Worm (Caenorhabditis elegans) whole organism, midembryonic: ENCODE results near the gene F36G9.7.
"Not testable (repeated sequence)": the region's sequence is repeated elsewhere in the genome, so short reads cannot be mapped to it uniquely, and the experiment has no call there.

Experiments
- T22C8.4 ChIP-seq: fragments of 200-800 bp; sonication (Bioruptor generic); IDR thresholded peaks from 2 replicates; pipeline ENCODE4 v1.3.6; 2022; ENCODE audit warnings: missing genetic modification characterization, missing compliant biosample characterization
- cog-1 ChIP-seq: sonication (generic microtip); optimal IDR thresholded peaks from 2 replicates; lab custom pipeline; 2016; ENCODE audit warnings: missing genetic modification characterization, missing compliant biosample characterization
- flt-1 ChIP-seq: fragments of 200-800 bp; sonication (Bioruptor generic); IDR thresholded peaks from 2 replicates; pipeline ENCODE4 v1.3.6; 2022; ENCODE audit warnings: missing genetic modification characterization, missing compliant biosample characterization
- klf-2 ChIP-seq: fragments of 200-800 bp; sonication (Bioruptor generic); conservative IDR thresholded peaks from 2 replicates; pipeline ENCODE4 v1.3.6; 2022; ENCODE audit warnings: missing genetic modification reagents, missing genetic modification characterization, missing compliant biosample characterization
- med-1 ChIP-seq: sonication (generic microtip); optimal IDR thresholded peaks from 2 replicates; lab custom pipeline; 2017; ENCODE audit warnings: missing genetic modification characterization, mild to moderate bottlenecking, missing compliant biosample characterization, antibody characterized with exemption, missing genetic modification reagents; ENCODE audit not compliant: insufficient read depth
- ref-1 ChIP-seq: fragments of 200-800 bp; sonication (Bioruptor generic); conservative IDR thresholded peaks from 2 replicates; pipeline ENCODE4 v1.3.6; 2022; ENCODE audit warnings: missing genetic modification reagents, missing genetic modification characterization, missing compliant biosample characterization
- tab-1 ChIP-seq: fragments of 200-800 bp; sonication (Bioruptor generic); IDR thresholded peaks from 2 replicates; pipeline ENCODE4 v1.3.6; 2022; ENCODE audit warnings: missing genetic modification characterization, missing compliant biosample characterization
- ztf-23 ChIP-seq: fragments of 200-800 bp; sonication (Bioruptor generic); IDR thresholded peaks from 2 replicates; pipeline ENCODE4 v1.3.6; 2022; ENCODE audit warnings: missing genetic modification reagents, missing genetic modification characterization, missing compliant biosample characterization
- ztf-29 ChIP-seq: fragments of 200-800 bp; sonication (Bioruptor generic); IDR thresholded peaks from 2 replicates; pipeline ENCODE4 v1.3.6; 2022; ENCODE audit warnings: missing genetic modification reagents, missing genetic modification characterization, missing compliant biosample characterization

The F36G9.7 gene

DNA sequence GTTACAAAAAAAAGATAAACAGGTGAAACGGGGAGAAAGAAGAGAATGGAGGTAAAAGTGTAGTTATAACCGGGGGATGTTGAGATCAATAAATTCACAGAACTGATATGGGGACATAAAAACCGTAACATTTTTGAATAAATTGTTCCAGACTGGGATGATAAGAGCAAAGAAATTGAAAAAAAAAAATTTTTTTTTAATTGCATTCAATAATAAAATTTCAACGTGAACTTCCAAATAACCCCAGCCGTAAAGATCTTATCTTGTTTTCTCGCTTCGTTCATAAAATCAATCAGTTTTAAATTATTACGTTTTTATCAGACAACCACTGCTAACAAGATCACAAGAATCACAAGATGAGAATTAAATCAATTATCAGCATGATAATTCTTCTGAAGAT lies 22.3 kb upstream of the F36G9.7 start, which contains the start of gene C06C6.7:
TSS of gene C06C6.7 (plus strand) at position 301 of the 400 bp plus-strand sequence.
- TF ChIP-seq ztf-29 (GFP tag; lab: Robert Waterston, UW); ztf-23 (GFP tag; lab: Robert Waterston, UW); cog-1 (tag; lab: Kevin White, UChicago): not testable (repeated sequence)

DNA sequence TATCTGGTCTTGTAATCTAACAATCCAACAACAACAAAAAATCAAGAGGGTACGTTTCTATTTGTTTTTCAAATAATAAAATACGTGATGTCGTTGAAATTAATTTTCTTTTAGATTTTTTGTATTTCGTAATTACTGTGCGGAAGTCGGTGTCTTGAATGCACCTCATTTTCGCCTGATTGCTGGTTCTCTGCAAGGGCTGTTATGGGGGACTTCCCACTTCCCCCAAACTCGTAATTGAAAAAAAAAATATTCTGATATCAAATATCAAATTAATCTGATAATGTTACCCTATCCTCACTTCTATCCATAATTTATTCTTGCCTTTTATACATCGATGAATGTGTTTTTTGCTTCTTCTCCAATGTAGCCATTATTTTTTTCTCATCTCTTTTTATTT lies 18.5 kb upstream of the F36G9.7 start, which contains the start of gene F36G9.15:
TSS of gene F36G9.15 (minus strand) at position 101 of the 400 bp plus-strand sequence.
- TF ChIP-seq ref-1 (GFP tag; lab: Robert Waterston, UW) (no peak), flt-1 (GFP tag; lab: Robert Waterston, UW) (no peak), ztf-23 (GFP tag; lab: Robert Waterston, UW) (no peak), klf-2 (GFP tag; lab: Robert Waterston, UW) (no peak), med-1 (GFP tag; lab: Kevin White, UChicago) (no peak), ztf-29 (GFP tag; lab: Robert Waterston, UW) (no peak), T22C8.4 (no peak), tab-1 (GFP tag; lab: Robert Waterston, UW) (no peak), cog-1 (tag; lab: Kevin White, UChicago) (no peak)

DNA sequence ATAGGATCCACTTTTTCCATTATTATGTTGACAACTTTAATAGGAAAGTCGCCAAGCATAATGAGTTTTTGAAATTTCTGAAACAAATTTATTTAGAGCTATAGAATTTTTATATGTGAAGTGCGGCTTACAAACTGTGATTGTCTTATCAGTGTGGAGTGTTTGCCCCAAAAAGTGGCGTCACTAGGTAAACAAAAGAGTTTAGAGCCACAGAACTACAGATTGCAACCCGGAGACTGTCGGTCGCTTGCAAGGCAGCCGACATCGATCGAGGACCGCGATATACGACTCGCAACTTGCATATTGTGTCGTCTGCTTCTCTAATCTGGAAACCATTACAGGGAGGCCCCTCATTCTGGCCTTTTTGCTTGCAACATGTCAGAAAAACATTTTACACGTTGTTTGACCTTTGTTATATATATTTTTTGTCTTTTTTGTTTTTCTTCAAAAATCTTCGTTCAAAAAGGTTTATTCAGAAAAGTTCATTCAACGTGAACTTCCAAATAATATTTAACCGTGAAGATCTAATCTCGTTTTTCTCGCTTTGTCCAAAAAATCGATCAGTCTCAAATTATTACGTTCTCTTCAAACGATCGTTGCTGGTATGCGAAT lies 13.3 kb upstream of the F36G9.7 start, which contains the start of the genes fbxa-99 and F36G9.13:
TSS of gene fbxa-99 (minus strand) at position 122 of the 612 bp plus-strand sequence.
TSS of gene F36G9.13 (plus strand) at position 562 of the 612 bp plus-strand sequence.
- no peak for TF ChIP-seq cog-1 (tag; lab: Kevin White, UChicago)
- TF ChIP-seq T22C8.4: no peak
- no peak for TF ChIP-seq ztf-23 (GFP tag; lab: Robert Waterston, UW)
- TF ChIP-seq ztf-29 (GFP tag; lab: Robert Waterston, UW): no peak
- no peak for TF ChIP-seq klf-2 (GFP tag; lab: Robert Waterston, UW)
- TF ChIP-seq ref-1 (GFP tag; lab: Robert Waterston, UW): no peak
- TF ChIP-seq tab-1 (GFP tag; lab: Robert Waterston, UW): no peak
- no peak for TF ChIP-seq med-1 (GFP tag; lab: Kevin White, UChicago)
- TF ChIP-seq flt-1 (GFP tag; lab: Robert Waterston, UW): no peak

DNA sequence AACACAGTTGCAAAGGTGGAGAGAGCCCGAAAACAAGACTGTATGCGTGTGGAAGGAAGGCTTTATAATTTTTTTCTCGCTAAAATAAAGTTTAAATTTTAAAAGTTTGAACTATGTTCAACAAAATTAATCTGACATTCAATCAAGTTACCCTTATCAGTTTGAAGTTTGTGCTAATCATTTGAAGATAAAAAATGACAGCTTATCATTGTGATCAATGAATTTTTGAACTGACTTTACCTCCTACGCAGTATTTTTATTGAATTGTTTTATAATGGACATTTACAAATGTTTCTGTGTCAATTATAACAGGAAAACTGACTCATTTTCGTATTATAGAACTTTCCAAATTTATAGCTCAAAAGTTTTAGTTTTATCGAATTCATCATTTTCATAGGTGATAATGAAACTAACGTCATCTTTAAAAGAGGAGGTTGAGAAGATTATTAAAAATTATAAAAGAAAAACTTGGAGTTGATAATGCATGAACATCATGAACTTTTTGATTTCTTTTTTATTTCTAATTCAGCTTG lies 8.7 kb upstream of the F36G9.7 start, which contains the start of gene oac-20:
TSS of gene oac-20 (plus strand) at position 483 of the 533 bp plus-strand sequence.
- no peak for TF ChIP-seq flt-1 (GFP tag; lab: Robert Waterston, UW)
- no peak for TF ChIP-seq ztf-23 (GFP tag; lab: Robert Waterston, UW)
- TF ChIP-seq ztf-29 (GFP tag; lab: Robert Waterston, UW): no peak
- no peak for TF ChIP-seq tab-1 (GFP tag; lab: Robert Waterston, UW)
- TF ChIP-seq klf-2 (GFP tag; lab: Robert Waterston, UW): no peak
- TF ChIP-seq cog-1 (tag; lab: Kevin White, UChicago): no peak
- no peak for TF ChIP-seq T22C8.4

DNA sequence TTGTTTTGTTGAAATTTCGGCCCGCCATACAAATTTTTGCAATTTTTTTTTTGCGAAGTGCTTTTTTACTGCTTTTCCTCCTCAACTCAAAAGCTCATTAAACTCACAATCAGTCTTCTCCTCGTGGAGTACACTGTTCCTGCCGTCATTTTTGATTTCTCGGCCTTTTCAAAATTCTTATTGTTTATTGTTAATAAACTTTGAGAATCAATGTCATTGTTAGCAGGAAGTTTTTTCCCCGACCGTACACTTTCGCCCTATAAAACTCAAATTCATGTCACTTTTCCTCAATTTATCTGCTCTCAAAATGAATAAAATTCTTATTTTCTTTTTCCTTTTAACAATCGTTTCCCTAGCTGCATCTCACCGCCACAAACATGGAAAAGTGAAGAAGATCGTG lies 6.3 kb upstream of the F36G9.7 start, which contains the start of gene clec-232:
TSS of gene clec-232 (plus strand) at position 301 of the 400 bp plus-strand sequence.
- TF ChIP-seq tab-1 (GFP tag; lab: Robert Waterston, UW) (no peak), ref-1 (GFP tag; lab: Robert Waterston, UW) (no peak), cog-1 (tag; lab: Kevin White, UChicago) (no peak), flt-1 (GFP tag; lab: Robert Waterston, UW) (no peak), T22C8.4 (no peak)

- TF ChIP-seq med-1 (GFP tag; lab: Kevin White, UChicago): no peak
- no peak for TF ChIP-seq ztf-29 (GFP tag; lab: Robert Waterston, UW)
- TF ChIP-seq klf-2 (GFP tag; lab: Robert Waterston, UW): no peak
- TF ChIP-seq ztf-23 (GFP tag; lab: Robert Waterston, UW): no peak
- no peak for TF ChIP-seq ref-1 (GFP tag; lab: Robert Waterston, UW)
- TF ChIP-seq cog-1 (tag; lab: Kevin White, UChicago): no peak
- no peak for TF ChIP-seq flt-1 (GFP tag; lab: Robert Waterston, UW)
Measured at ce11 chrV:15974836-15975235, 5.3 kb upstream of the F36G9.7 start, which contains the start of gene sru-22. Gene sru-22, minus strand, starts transcription at chrV:15974936.

DNA sequence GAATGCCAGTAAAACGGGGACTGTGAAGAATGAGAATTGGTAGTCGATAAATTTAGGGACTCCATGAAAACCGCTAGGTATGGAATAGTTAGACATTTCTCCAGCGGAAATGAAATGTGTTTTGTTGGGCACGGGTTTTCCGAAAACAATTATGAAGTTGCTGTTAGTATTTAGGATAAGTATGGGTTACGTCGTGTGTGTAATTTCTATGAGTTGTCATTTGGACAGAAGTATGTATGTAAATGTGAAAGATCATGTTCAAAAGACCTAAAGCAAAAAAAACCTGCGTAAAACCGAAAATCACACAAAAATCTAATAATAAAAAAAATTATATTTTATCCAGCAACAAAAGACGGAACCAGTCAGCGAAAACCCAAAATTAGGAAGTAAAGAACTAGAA lies 2.9 kb upstream of the F36G9.7 start, which contains the start of gene sru-23:
TSS of gene sru-23 (minus strand) at position 101 of the 400 bp plus-strand sequence.
- TF ChIP-seq med-1 (GFP tag; lab: Kevin White, UChicago) (no peak), klf-2 (GFP tag; lab: Robert Waterston, UW) (no peak), cog-1 (tag; lab: Kevin White, UChicago) (no peak), tab-1 (GFP tag; lab: Robert Waterston, UW) (no peak), flt-1 (GFP tag; lab: Robert Waterston, UW) (no peak), T22C8.4 (no peak), ztf-23 (GFP tag; lab: Robert Waterston, UW) (no peak), ref-1 (GFP tag; lab: Robert Waterston, UW) (no peak), ztf-29 (GFP tag; lab: Robert Waterston, UW) (no peak)

- TF ChIP-seq ztf-23 (GFP tag; lab: Robert Waterston, UW): no peak
- TF ChIP-seq ref-1 (GFP tag; lab: Robert Waterston, UW): no peak
- TF ChIP-seq cog-1 (tag; lab: Kevin White, UChicago): no peak
- TF ChIP-seq tab-1 (GFP tag; lab: Robert Waterston, UW): no peak
- TF ChIP-seq T22C8.4: no peak
- TF ChIP-seq ztf-29 (GFP tag; lab: Robert Waterston, UW): no peak
- no peak for TF ChIP-seq klf-2 (GFP tag; lab: Robert Waterston, UW)
- no peak for TF ChIP-seq flt-1 (GFP tag; lab: Robert Waterston, UW)
- TF ChIP-seq med-1 (GFP tag; lab: Kevin White, UChicago): no peak
Measured at ce11 chrV:15970820-15971219, 1.3 kb upstream of the F36G9.7 start.

ce11 chrV:15967542-15967941 lies 2.0 kb downstream of the F36G9.7 start, which contains the start of gene sri-1:
Gene sri-1, minus strand, starts transcription at chrV:15967642.
- no peak for TF ChIP-seq ztf-29 (GFP tag; lab: Robert Waterston, UW)
- no peak for TF ChIP-seq ztf-23 (GFP tag; lab: Robert Waterston, UW)
- TF ChIP-seq klf-2 (GFP tag; lab: Robert Waterston, UW): no peak
- no peak for TF ChIP-seq T22C8.4
- TF ChIP-seq flt-1 (GFP tag; lab: Robert Waterston, UW): no peak
- TF ChIP-seq ref-1 (GFP tag; lab: Robert Waterston, UW): no peak
- TF ChIP-seq tab-1 (GFP tag; lab: Robert Waterston, UW): no peak
